Worm (Caenorhabditis elegans) whole organism, mixed stage, embryonic: ENCODE measurements around the gene pbo-6.
A peak's percentile ranks its signal among the peaks of the same experiment; 100 is the strongest.

Experiments
- ham-2 ChIP-seq: fragments of 200-800 bp; sonication (Bioruptor generic); optimal IDR thresholded peaks from 2 replicates; lab custom pipeline; 2018; ENCODE audit warnings: mild to moderate bottlenecking, missing genetic modification characterization, missing compliant biosample characterization
- pha-4 ChIP-seq: fragments of 150-350 bp; optimal IDR thresholded peaks from 2 replicates; lab custom pipeline; 2018; ENCODE audit warnings: missing biosample characterization, missing genetic modification reagents, missing genetic modification characterization
- snpc-4 ChIP-seq: fragments of 150-350 bp; optimal IDR thresholded peaks from 2 replicates; lab custom pipeline; 2014; ENCODE audit warnings: missing biosample characterization, missing genetic modification characterization
- ztf-11 ChIP-seq: fragments of 150-350 bp; optimal IDR thresholded peaks from 2 replicates; lab custom pipeline; 2014; ENCODE audit warnings: missing biosample characterization, missing genetic modification characterization

- TF ChIP-seq snpc-4 (tag; lab: Kevin White, UChicago) (no peak), pha-4 (tag; lab: Kevin White, UChicago) (peak; percentile 1), ztf-11 (tag; lab: Kevin White, UChicago) (no peak), ham-2 (GFP tag; lab: Kevin White, UChicago) (no peak)
Observed at ce11 chrX:17434234-17434633, 5.4 kb downstream of the pbo-6 start, which contains the start of gene fubl-3.
